Worm (Caenorhabditis elegans) whole organism, early embryonic: ENCODE results near the gene semi-1.

Experiments
- B0310.2 ChIP-seq: sonication (generic microtip); optimal IDR thresholded peaks from 2 replicates; lab custom pipeline; 2016; ENCODE audit warnings: mild to moderate bottlenecking, missing genetic modification characterization, missing compliant biosample characterization
- F13C5.2 ChIP-seq: sonication (generic microtip); optimal IDR thresholded peaks from 2 replicates; lab custom pipeline; 2017; ENCODE audit warnings: mild to moderate bottlenecking, missing genetic modification characterization, inconsistent platforms, missing compliant biosample characterization
- ama-1 ChIP-seq: fragments of 150-350 bp; optimal IDR thresholded peaks from 2 replicates; lab custom pipeline; 2014
- ceh-13 ChIP-seq: fragments of 200-800 bp; sonication (Bioruptor generic); optimal IDR thresholded peaks from 2 replicates; lab custom pipeline; 2018; ENCODE audit warnings: mild to moderate bottlenecking, missing genetic modification characterization, missing compliant biosample characterization
- ets-7 ChIP-seq: sonication (generic microtip); optimal IDR thresholded peaks from 2 replicates; lab custom pipeline; 2016; ENCODE audit warnings: missing genotype, missing genetic modification characterization, missing compliant biosample characterization
- flt-1 ChIP-seq: fragments of 200-800 bp; sonication (Bioruptor generic); IDR thresholded peaks from 2 replicates; pipeline ENCODE4 v1.3.6; 2022; ENCODE audit warnings: missing genetic modification characterization, missing compliant biosample characterization
- hmbx-1 ChIP-seq: sonication (generic microtip); optimal IDR thresholded peaks from 2 replicates; lab custom pipeline; 2016; ENCODE audit warnings: mild to moderate bottlenecking, missing genetic modification characterization, missing compliant biosample characterization
- hmg-4 ChIP-seq: fragments of 200-800 bp; sonication (Bioruptor generic); optimal IDR thresholded peaks from 2 replicates; lab custom pipeline; 2018; ENCODE audit warnings: mild to moderate bottlenecking, missing genetic modification characterization, missing compliant biosample characterization
- hnd-1 ChIP-seq: sonication (generic microtip); optimal IDR thresholded peaks from 2 replicates; lab custom pipeline; 2016; ENCODE audit warnings: missing genetic modification characterization, missing compliant biosample characterization
- tbx-11 ChIP-seq: fragments of 200-800 bp; sonication (Bioruptor generic); IDR thresholded peaks from 2 replicates; pipeline ENCODE4 v1.3.6; 2022; ENCODE audit warnings: missing genetic modification characterization, missing compliant biosample characterization
- tbx-37 ChIP-seq: fragments of 200-800 bp; sonication (Bioruptor generic); conservative IDR thresholded peaks from 2 replicates; pipeline ENCODE4 v1.3.6; 2022; ENCODE audit warnings: missing genetic modification reagents, missing genetic modification characterization, missing compliant biosample characterization
- tra-4 ChIP-seq: sonication (generic microtip); optimal IDR thresholded peaks from 2 replicates; lab custom pipeline; 2017; ENCODE audit warnings: missing genetic modification characterization, missing compliant biosample characterization

DNA sequence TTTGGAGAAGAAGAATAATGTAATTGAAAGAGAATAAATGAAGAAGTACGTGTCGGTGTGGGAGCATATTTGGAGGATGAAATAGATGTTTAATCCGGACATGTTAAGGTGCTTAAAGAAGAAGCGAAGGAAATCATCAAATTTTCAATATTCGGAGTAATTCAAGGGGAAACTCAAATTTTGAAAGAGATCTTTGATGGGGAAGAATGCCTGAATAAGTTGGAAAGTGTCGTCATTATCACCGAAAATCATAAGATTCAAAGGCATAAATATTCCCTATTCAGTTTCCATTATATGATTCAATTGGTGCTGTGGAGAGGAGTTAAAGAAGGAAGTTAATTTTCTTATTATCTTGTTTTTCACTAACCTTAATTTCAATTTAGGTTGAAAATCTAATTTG is at the start of gene semi-1:
- TF ChIP-seq ama-1 (lab: Kevin White, UChicago) (no peak), tbx-11 (GFP tag; lab: Robert Waterston, UW) (no peak), ets-7 (tag; lab: Kevin White, UChicago) (no peak), ceh-13 (no peak), flt-1 (GFP tag; lab: Robert Waterston, UW) (no peak), F13C5.2 (tag; lab: Kevin White, UChicago) (no peak), tbx-37 (no peak), hmg-4 (no peak), tra-4 (tag; lab: Kevin White, UChicago) (no peak), hnd-1 (tag; lab: Kevin White, UChicago) (no peak), hmbx-1 (no peak), B0310.2 (no peak)
